Fruit fly (Drosophila melanogaster) whole organism, pupa: ENCODE data around the gene CG32857.
A peak's percentile ranks its signal among the peaks of the same experiment; 100 is the strongest.
"Not testable (repeated sequence)": the region's sequence is repeated elsewhere in the genome, so short reads cannot be mapped to it uniquely, and the experiment has no call there.

ENCODE experiments used
- CG10348 ChIP-seq: fragments of 200-800 bp; sonication (Bioruptor generic); IDR thresholded peaks from 2 replicates; pipeline ENCODE4 v1.3.6; 2022; ENCODE audit warnings: missing biosample characterization, missing genetic modification characterization
- CG12605 ChIP-seq: fragments of 200-800 bp; sonication (Bioruptor generic); IDR thresholded peaks from 2 replicates; pipeline ENCODE4 v1.3.6; 2022; ENCODE audit warnings: missing biosample characterization, missing genetic modification characterization
- CG13204 ChIP-seq: fragments of 200-800 bp; sonication (Bioruptor generic); optimal IDR thresholded peaks from 2 replicates; lab custom pipeline; 2018; ENCODE audit warnings: missing biosample characterization, mild to moderate bottlenecking, missing genetic modification characterization, moderate library complexity
- CG14655 ChIP-seq: fragments of 200-800 bp; sonication (Bioruptor generic); optimal IDR thresholded peaks from 3 replicates; lab custom pipeline; 2017; ENCODE audit warnings: mild to moderate bottlenecking, missing biosample characterization, missing genetic modification reagents, missing genetic modification characterization
- CG15710 ChIP-seq: fragments of 200-800 bp; sonication (Bioruptor generic); optimal IDR thresholded peaks from 2 replicates; lab custom pipeline; 2018; ENCODE audit warnings: missing biosample characterization, mild to moderate bottlenecking, missing genetic modification characterization, moderate library complexity
- CG17806 ChIP-seq: fragments of 200-800 bp; sonication (Bioruptor generic); optimal IDR thresholded peaks from 2 replicates; lab custom pipeline; 2018; ENCODE audit warnings: missing biosample characterization, mild to moderate bottlenecking, missing genetic modification characterization, moderate library complexity
- CG32121 ChIP-seq: fragments of 200-800 bp; sonication (Bioruptor generic); IDR thresholded peaks from 2 replicates; pipeline ENCODE4 v1.3.6; 2022; ENCODE audit warnings: missing biosample characterization, missing genetic modification characterization
- CG34367 ChIP-seq: fragments of 200-800 bp; sonication (Bioruptor generic); optimal IDR thresholded peaks from 2 replicates; lab custom pipeline; 2018; ENCODE audit warnings: missing biosample characterization, mild to moderate bottlenecking, missing genetic modification characterization
- CG4496 ChIP-seq: fragments of 200-800 bp; sonication (Bioruptor generic); IDR thresholded peaks from 3 replicates; pipeline ENCODE4 v1.3.6; 2022; ENCODE audit warnings: missing biosample characterization, missing genetic modification characterization
- CG8159 ChIP-seq: fragments of 200-800 bp; sonication (Bioruptor generic); optimal IDR thresholded peaks from 3 replicates; lab custom pipeline; 2018; ENCODE audit warnings: missing biosample characterization, mild to moderate bottlenecking, missing genetic modification characterization, moderate library complexity
- CG8301 ChIP-seq: fragments of 200-800 bp; sonication (Bioruptor generic); optimal IDR thresholded peaks from 2 replicates; lab custom pipeline; 2018; ENCODE audit warnings: missing biosample characterization, mild to moderate bottlenecking, missing genetic modification characterization
- CG9948 ChIP-seq: fragments of 200-800 bp; sonication (Bioruptor generic); optimal IDR thresholded peaks from 2 replicates; lab custom pipeline; 2018; ENCODE audit warnings: missing biosample characterization, mild to moderate bottlenecking, missing genetic modification characterization, moderate library complexity
- D1 ChIP-seq: fragments of 200-800 bp; sonication (Bioruptor generic); optimal IDR thresholded peaks from 2 replicates; lab custom pipeline; 2018; ENCODE audit warnings: missing biosample characterization, mild to moderate bottlenecking, missing genetic modification characterization, moderate library complexity
- EcR ChIP-seq: fragments of 200-800 bp; sonication (Bioruptor generic); optimal IDR thresholded peaks from 3 replicates; lab custom pipeline; 2019; ENCODE audit warnings: missing biosample characterization, missing genetic modification characterization, mild to moderate bottlenecking, moderate library complexity, missing genetic modification reagents
- Ets98B ChIP-seq: fragments of 200-800 bp; sonication (Bioruptor generic); IDR thresholded peaks from 2 replicates; pipeline ENCODE4 v1.3.6; 2022; ENCODE audit warnings: missing biosample characterization, missing genetic modification characterization
- Pif1A ChIP-seq: fragments of 200-800 bp; sonication (Bioruptor generic); optimal IDR thresholded peaks from 3 replicates; lab custom pipeline; 2016; ENCODE audit warnings: missing biosample characterization, missing genetic modification characterization
- Pif1B ChIP-seq: fragments of 200-800 bp; sonication (Bioruptor generic); optimal IDR thresholded peaks from 3 replicates; lab custom pipeline; 2016; ENCODE audit warnings: missing biosample characterization, missing genetic modification characterization
- Snoo ChIP-seq: fragments of 200-800 bp; sonication (Bioruptor generic); optimal IDR thresholded peaks from 3 replicates; lab custom pipeline; 2017; ENCODE audit warnings: missing biosample characterization, mild to moderate bottlenecking, missing genetic modification characterization, inconsistent platforms
- fd96Ca ChIP-seq: fragments of 200-800 bp; sonication (Bioruptor generic); IDR thresholded peaks from 3 replicates; pipeline ENCODE4 v1.3.6; 2022; ENCODE audit warnings: missing biosample characterization, missing genetic modification characterization
- gl ChIP-seq: fragments of 200-800 bp; sonication (Bioruptor generic); optimal IDR thresholded peaks from 2 replicates; lab custom pipeline; 2018; ENCODE audit warnings: missing biosample characterization, mild to moderate bottlenecking, missing genetic modification characterization
- rn ChIP-seq: fragments of 200-800 bp; sonication (Bioruptor generic); IDR thresholded peaks from 2 replicates; pipeline ENCODE4 v1.3.6; 2022; ENCODE audit warnings: missing biosample characterization, missing genetic modification characterization

The CG32857 gene

dm6 chrX:21617517-21617916 is at the start of gene CG32857:
Gene CG32857, minus strand, starts transcription at chrX:21617617.
- not testable (repeated sequence) for TF ChIP-seq Pif1B (GFP tag; lab: Kevin White, UChicago); CG8159 (tag; lab: Kevin White, UChicago); CG34367

- TF ChIP-seq gl (no peak), Snoo (tag; lab: Kevin White, UChicago) (no peak), CG4496 (GFP tag; lab: Robert Waterston, UW) (no peak), CG13204 (no peak)
Measured at dm6 chrX:21632852-21633251, 15.4 kb upstream of the CG32857 start.

dm6 chrX:21632213-21632612 is 14.8 kb upstream of the CG32857 start:
- TF ChIP-seq CG10348 (GFP tag; lab: Robert Waterston, UW) (no peak), EcR (GFP tag; lab: Kevin White, UChicago) (no peak), CG34367 (no peak), CG4496 (GFP tag; lab: Robert Waterston, UW) (no peak), Snoo (tag; lab: Kevin White, UChicago) (no peak), Ets98B (no peak), D1 (tag; lab: Kevin White, UChicago) (no peak), CG13204 (no peak), CG17806 (no peak)

dm6 chrX:21631452-21631851 is 14.0 kb upstream of the CG32857 start:
- TF ChIP-seq EcR (GFP tag; lab: Kevin White, UChicago): no peak
- TF ChIP-seq Snoo (tag; lab: Kevin White, UChicago): no peak
- peak; percentile 65 for TF ChIP-seq CG8159 (tag; lab: Kevin White, UChicago)
- no peak for TF ChIP-seq CG12605
- peak; percentile 57 for TF ChIP-seq Pif1A
- peak; percentile 59 for TF ChIP-seq Pif1B (GFP tag; lab: Kevin White, UChicago)
- no peak for TF ChIP-seq CG32121
- peak; percentile 31 for TF ChIP-seq CG15710 (tag; lab: Kevin White, UChicago)
- TF ChIP-seq rn: no peak
- no peak for TF ChIP-seq D1 (tag; lab: Kevin White, UChicago)
- TF ChIP-seq gl: no peak
- no peak for TF ChIP-seq fd96Ca (GFP tag; lab: Robert Waterston, UW)
- no peak for TF ChIP-seq CG4496 (GFP tag; lab: Robert Waterston, UW)
- TF ChIP-seq Ets98B: peak; percentile 39; the same call in 1 of the 2 replicates
- TF ChIP-seq CG9948: no peak
- peak; percentile 47 for TF ChIP-seq CG17806
- no peak for TF ChIP-seq CG10348 (GFP tag; lab: Robert Waterston, UW)
- TF ChIP-seq CG8301 (tag; lab: Kevin White, UChicago): peak; percentile 65
- TF ChIP-seq CG34367: peak; percentile 35
- peak; percentile 74 for TF ChIP-seq CG14655 (GFP tag; lab: Kevin White, UChicago)
- TF ChIP-seq CG13204: no peak

- no peak for TF ChIP-seq fd96Ca (GFP tag; lab: Robert Waterston, UW)
- TF ChIP-seq D1 (tag; lab: Kevin White, UChicago): no peak
- TF ChIP-seq CG13204: no peak
- no peak for TF ChIP-seq CG8159 (tag; lab: Kevin White, UChicago)
- no peak for TF ChIP-seq CG8301 (tag; lab: Kevin White, UChicago)
- no peak for TF ChIP-seq Snoo (tag; lab: Kevin White, UChicago)
- TF ChIP-seq CG32121: no peak
- TF ChIP-seq CG12605: no peak
- TF ChIP-seq CG10348 (GFP tag; lab: Robert Waterston, UW): no peak
- no peak for TF ChIP-seq CG14655 (GFP tag; lab: Kevin White, UChicago)
- TF ChIP-seq gl: no peak
- TF ChIP-seq rn: no peak
- TF ChIP-seq CG4496 (GFP tag; lab: Robert Waterston, UW): no peak
- no peak for TF ChIP-seq Pif1A
- TF ChIP-seq CG17806: no peak
- no peak for TF ChIP-seq CG15710 (tag; lab: Kevin White, UChicago)
- no peak for TF ChIP-seq CG9948
- TF ChIP-seq Ets98B: no peak
- no peak for TF ChIP-seq CG34367
- TF ChIP-seq, all 21 proteins: peak for 0
Measured at dm6 chrX:21630160-21630738, 12.8 kb upstream of the CG32857 start.

dm6 chrX:21629482-21630159 is 12.2 kb upstream of the CG32857 start, which contains the start of gene DIP1:
Gene DIP1, minus strand, starts transcription at chrX:21630148.
- TF ChIP-seq Ets98B (peak; percentile 58), CG15710 (tag; lab: Kevin White, UChicago) (peak; percentile 40), CG32121 (peak; percentile 60), CG10348 (GFP tag; lab: Robert Waterston, UW) (no peak), CG4496 (GFP tag; lab: Robert Waterston, UW) (no peak; the same call in 2 of the 3 replicates), CG12605 (peak; percentile 27; the same call in 1 of the 2 replicates), EcR (GFP tag; lab: Kevin White, UChicago) (peak; percentile 22), Pif1A (peak; percentile 74), CG14655 (GFP tag; lab: Kevin White, UChicago) (peak; percentile 49), gl (no peak), Snoo (tag; lab: Kevin White, UChicago) (peak; percentile 50), CG34367 (peak; percentile 39), CG9948 (peak; percentile 67), CG17806 (peak; percentile 72), CG8301 (tag; lab: Kevin White, UChicago) (peak; percentile 53), CG13204 (no peak), Pif1B (GFP tag; lab: Kevin White, UChicago) (peak; percentile 76), rn (no peak), D1 (tag; lab: Kevin White, UChicago) (peak; percentile 9), fd96Ca (GFP tag; lab: Robert Waterston, UW) (no peak; the same call in 2 of the 3 replicates), CG8159 (tag; lab: Kevin White, UChicago) (peak; percentile 44)
